Worm (Caenorhabditis elegans) whole organism, L4/young adult: Measurements from ENCODE around the gene R05F9.7.

Experiments used
- W03F9.2 ChIP-seq: fragments of 150-350 bp; optimal IDR thresholded peaks from 2 replicates; lab custom pipeline; 2014; ENCODE audit warnings: missing biosample characterization, missing genetic modification characterization
- dao-5 ChIP-seq: sonication (generic microtip); optimal IDR thresholded peaks from 2 replicates; lab custom pipeline; 2016; ENCODE audit warnings: missing genotype, missing genetic modification characterization, moderate library complexity, missing compliant biosample characterization
- him-1 ChIP-seq: sonication (generic microtip); optimal IDR thresholded peaks from 2 replicates; lab custom pipeline; 2016; ENCODE audit warnings: missing genotype, missing genetic modification reagents, missing genetic modification characterization, missing compliant biosample characterization

- TF ChIP-seq W03F9.2 (tag; lab: Kevin White, UChicago), result no peak
- no peak for TF ChIP-seq him-1 (tag; lab: Kevin White, UChicago)
- no peak for TF ChIP-seq dao-5
These were observed 29.0 kb upstream of the R05F9.7 start for ce11 chrII:4857086-4857485.
